Worm (Caenorhabditis elegans): ENCODE data around the gene gldi-9.

gldi-9 gene

ce11 chrIII:2787979-2788491, 31.9 kb upstream of the gldi-9 start, which contains the start of gene tbcc-1:
TSS of gene tbcc-1 (plus strand) at chrIII:2788441.
- peak; percentile 24 for TF ChIP-seq lin-54 (GFP tag; optimal IDR thresholded peaks at IDR 0.05)
- TF ChIP-seq nfya-1 (tag; optimal IDR thresholded peaks at IDR 0.05; ENCODE audit: borderline replicate concordance, insufficient read depth) = no peak
- TF ChIP-seq madf-10 (tag; optimal IDR thresholded peaks at IDR 0.05) = no peak
- TF ChIP-seq F23B12.7 (tag; optimal IDR thresholded peaks at IDR 0.05; ENCODE audit: insufficient read depth) = no peak
- no peak for TF ChIP-seq F10E7.11 (tag; optimal IDR thresholded peaks at IDR 0.05)
- no peak for TF ChIP-seq ztf-26 (tag; optimal IDR thresholded peaks at IDR 0.05)
- TF ChIP-seq nhr-179 (tag; optimal IDR thresholded peaks at IDR 0.05) = no peak
- no peak for TF ChIP-seq ZK185.1 (tag; optimal IDR thresholded peaks at IDR 0.05; ENCODE audit: poor library complexity, severe bottlenecking)
- TF ChIP-seq ztf-3 (GFP tag; optimal IDR thresholded peaks at IDR 0.05) = no peak
- TF ChIP-seq let-607 (tag; optimal IDR thresholded peaks at IDR 0.05) = no peak
- no peak for TF ChIP-seq zfh-2 (GFP tag; conservative IDR thresholded peaks at IDR 0.05)
- no peak for TF ChIP-seq B0261.1 (tag; optimal IDR thresholded peaks at IDR 0.05)
- TF ChIP-seq repo-1 (tag; optimal IDR thresholded peaks at IDR 0.05) = no peak
- no peak for TF ChIP-seq atf-7 (tag; optimal IDR thresholded peaks at IDR 0.05)
- no peak for TF ChIP-seq F49E8.2 (tag; optimal IDR thresholded peaks at IDR 0.05; ENCODE audit: insufficient read depth)
- no peak for TF ChIP-seq ceh-91 (GFP tag; IDR thresholded peaks at IDR 0.05)
- TF ChIP-seq snpc-1.3 (tag; optimal IDR thresholded peaks at IDR 0.05; ENCODE audit: insufficient read depth) = no peak
- TF ChIP-seq ama-1 (optimal IDR thresholded peaks at IDR 0.05) = no peak
- no peak for TF ChIP-seq ama-1 (GFP tag; optimal IDR thresholded peaks at IDR 0.05)
- no peak for TF ChIP-seq Y53F4B.3 (GFP tag; IDR thresholded peaks at IDR 0.05)
- no peak for TF ChIP-seq nfyb-1 (GFP tag; IDR thresholded peaks at IDR 0.05)
- no peak for TF ChIP-seq zim-3 (tag; optimal IDR thresholded peaks at IDR 0.05)
- TF ChIP-seq snpc-3.4 (tag; optimal IDR thresholded peaks at IDR 0.05) = peak; percentile 8
- no peak for TF ChIP-seq ztf-6 (GFP tag; IDR thresholded peaks at IDR 0.05)
- no peak for TF ChIP-seq die-1 (tag; optimal IDR thresholded peaks at IDR 0.05)
- TF ChIP-seq rcor-1 (GFP tag; IDR thresholded peaks at IDR 0.05) = no peak
- peak; percentile 15 for TF ChIP-seq tbp1 (GFP tag; optimal IDR thresholded peaks at IDR 0.05)
- no peak for TF ChIP-seq dpff-1 (tag; optimal IDR thresholded peaks at IDR 0.05)
- TF ChIP-seq madf-3 (GFP tag; IDR thresholded peaks at IDR 0.05) = no peak
- TF ChIP-seq xnd-1 (tag; optimal IDR thresholded peaks at IDR 0.05) = peak; percentile 29
- no peak for TF ChIP-seq ceh-40 (GFP tag; IDR thresholded peaks at IDR 0.05)
- TF ChIP-seq ceh-100 (GFP tag; IDR thresholded peaks at IDR 0.05) = no peak
- TF ChIP-seq hlh-12 (tag; optimal IDR thresholded peaks at IDR 0.05) = no peak
- peak; percentile 48; the same call in 1 of the 2 replicates for TF ChIP-seq F33H1.4 (GFP tag; IDR thresholded peaks at IDR 0.05)
- TF ChIP-seq bed-2 (GFP tag; IDR thresholded peaks at IDR 0.05) = no peak
- TF ChIP-seq aptf-3 (GFP tag; IDR thresholded peaks at IDR 0.05) = no peak
- no peak for TF ChIP-seq attf-3 (GFP tag; conservative IDR thresholded peaks at IDR 0.05)
- TF ChIP-seq gei-17 (GFP tag; optimal IDR thresholded peaks at IDR 0.05) = no peak
- TF ChIP-seq lag-1 (GFP tag; IDR thresholded peaks at IDR 0.05) = no peak
- TF ChIP-seq unc-130 (GFP tag; optimal IDR thresholded peaks at IDR 0.05) = peak; percentile 2
- TF ChIP-seq D2030.7 (GFP tag; IDR thresholded peaks at IDR 0.05) = no peak
- TF ChIP-seq C17E4.6 (GFP tag; IDR thresholded peaks at IDR 0.05) = no peak
- TF ChIP-seq B0035.1 (tag; optimal IDR thresholded peaks at IDR 0.05) = no peak
- no peak for TF ChIP-seq nhr-120 (GFP tag; IDR thresholded peaks at IDR 0.05)
- no peak for TF ChIP-seq attf-5 (GFP tag; optimal IDR thresholded peaks at IDR 0.05)
- TF ChIP-seq madf-6 (GFP tag; IDR thresholded peaks at IDR 0.05) = peak; percentile 51; the same call in 1 of the 2 replicates
- no peak for TF ChIP-seq nfya-2 (GFP tag; IDR thresholded peaks at IDR 0.05)
- TF ChIP-seq attf-6 (GFP tag; IDR thresholded peaks at IDR 0.05) = no peak
- no peak for TF ChIP-seq Y56A3A.18 (GFP tag; IDR thresholded peaks at IDR 0.05)

Measured in whole organism, young adult.